Worm (Caenorhabditis elegans) whole organism, early embryonic: ENCODE data around the gene npr-8.

ENCODE experiments used
- ama-1 ChIP-seq: fragments of 150-350 bp; optimal IDR thresholded peaks from 2 replicates; lab custom pipeline; 2014
- ceh-36 ChIP-seq: sonication (generic microtip); optimal IDR thresholded peaks from 2 replicates; lab custom pipeline; 2016; ENCODE audit warnings: missing genetic modification characterization, inconsistent platforms, missing compliant biosample characterization
- ets-7 ChIP-seq: sonication (generic microtip); optimal IDR thresholded peaks from 2 replicates; lab custom pipeline; 2016; ENCODE audit warnings: missing genotype, missing genetic modification characterization, missing compliant biosample characterization
- flt-1 ChIP-seq: fragments of 200-800 bp; sonication (Bioruptor generic); IDR thresholded peaks from 2 replicates; pipeline ENCODE4 v1.3.6; 2022; ENCODE audit warnings: missing genetic modification characterization, missing compliant biosample characterization
- pes-1 ChIP-seq: fragments of 200-800 bp; sonication (Bioruptor generic); IDR thresholded peaks from 2 replicates; pipeline ENCODE4 v1.3.6; 2022; ENCODE audit warnings: missing genetic modification reagents, missing genetic modification characterization, missing compliant biosample characterization
- scrt-1 ChIP-seq: fragments of 200-800 bp; sonication (Bioruptor generic); IDR thresholded peaks from 2 replicates; pipeline ENCODE4 v1.3.6; 2022; ENCODE audit warnings: missing genetic modification characterization, missing compliant biosample characterization
- tbx-37 ChIP-seq: fragments of 200-800 bp; sonication (Bioruptor generic); conservative IDR thresholded peaks from 2 replicates; pipeline ENCODE4 v1.3.6; 2022; ENCODE audit warnings: missing genetic modification reagents, missing genetic modification characterization, missing compliant biosample characterization

ce11 chrX:7416082-7416481 lies 39.0 kb downstream of the npr-8 start, which contains the start of gene C10A4.1:
- TF ChIP-seq pes-1 (GFP tag; lab: Robert Waterston, UW), result no peak
- no peak for TF ChIP-seq ets-7 (tag; lab: Kevin White, UChicago)
- TF ChIP-seq ceh-36 (tag; lab: Kevin White, UChicago), result no peak
- TF ChIP-seq ama-1 (lab: Kevin White, UChicago), result no peak
- no peak for TF ChIP-seq flt-1 (GFP tag; lab: Robert Waterston, UW)
- no peak for TF ChIP-seq tbx-37 (GFP tag; lab: Robert Waterston, UW)
- TF ChIP-seq scrt-1, result no peak
